Worm (Caenorhabditis elegans) whole organism, young adult: ENCODE results near the gene nsph-4.1.

Experiments used
- B0261.1 ChIP-seq: sonication (generic microtip); optimal IDR thresholded peaks from 2 replicates; lab custom pipeline; 2016; ENCODE audit warnings: mild to moderate bottlenecking, missing genetic modification characterization, moderate library complexity, missing compliant biosample characterization
- B0336.3 ChIP-seq: fragments of 200-800 bp; sonication (Bioruptor generic); IDR thresholded peaks from 2 replicates; pipeline ENCODE4 v1.3.6; 2022; ENCODE audit warnings: missing genetic modification characterization, missing compliant biosample characterization
- C17E4.6 ChIP-seq: fragments of 200-800 bp; sonication (Bioruptor generic); IDR thresholded peaks from 2 replicates; pipeline ENCODE4 v1.3.6; 2022; ENCODE audit warnings: missing genetic modification reagents, missing genetic modification characterization, missing compliant biosample characterization
- D2030.7 ChIP-seq: fragments of 200-800 bp; sonication (Bioruptor generic); IDR thresholded peaks from 2 replicates; pipeline ENCODE4 v1.3.6; 2022; ENCODE audit warnings: missing genetic modification reagents, missing genetic modification characterization, missing compliant biosample characterization
- F23B12.7 ChIP-seq: sonication (generic microtip); optimal IDR thresholded peaks from 2 replicates; lab custom pipeline; 2017; ENCODE audit warnings: missing genetic modification characterization, mild to moderate bottlenecking, missing compliant biosample characterization, antibody characterized with exemption, moderate library complexity; ENCODE audit not compliant: insufficient read depth
- F33H1.4 ChIP-seq: fragments of 200-800 bp; sonication (Bioruptor generic); IDR thresholded peaks from 2 replicates; pipeline ENCODE4 v1.3.6; 2022; ENCODE audit warnings: missing genetic modification reagents, missing genetic modification characterization, missing compliant biosample characterization
- F37B4.10 ChIP-seq: fragments of 200-800 bp; sonication (Bioruptor generic); IDR thresholded peaks from 2 replicates; pipeline ENCODE4 v1.3.6; 2022; ENCODE audit warnings: missing genetic modification characterization, missing compliant biosample characterization
- F52B5.7 ChIP-seq: sonication (generic microtip); optimal IDR thresholded peaks from 2 replicates; lab custom pipeline; 2016; ENCODE audit warnings: mild to moderate bottlenecking, missing genetic modification characterization, missing compliant biosample characterization
- F55B11.4 ChIP-seq: sonication (generic microtip); optimal IDR thresholded peaks from 2 replicates; lab custom pipeline; 2016; ENCODE audit warnings: missing compliant biosample characterization, missing genetic modification characterization, borderline replicate concordance; ENCODE audit not compliant: insufficient read depth
- K11D2.4 ChIP-seq: fragments of 200-800 bp; sonication (Bioruptor generic); IDR thresholded peaks from 2 replicates; pipeline ENCODE4 v1.3.6; 2022; ENCODE audit warnings: missing genetic modification reagents, missing genetic modification characterization, missing compliant biosample characterization
- T26A5.8 ChIP-seq: sonication (generic microtip); optimal IDR thresholded peaks from 2 replicates; lab custom pipeline; 2016; ENCODE audit warnings: missing genetic modification characterization, missing compliant biosample characterization
- Y67H2A.10 ChIP-seq: fragments of 200-800 bp; sonication (Bioruptor generic); conservative IDR thresholded peaks from 2 replicates; pipeline ENCODE4 v1.3.6; 2022; ENCODE audit warnings: missing genetic modification reagents, missing genetic modification characterization, missing compliant biosample characterization
- Y79H2A.3 ChIP-seq: fragments of 200-800 bp; sonication (Bioruptor generic); conservative IDR thresholded peaks from 2 replicates; pipeline ENCODE4 v1.3.6; 2022; ENCODE audit warnings: missing genetic modification reagents, missing genetic modification characterization, missing compliant biosample characterization
- ama-1 ChIP-seq, 3 experiments: fragments of 150-350 bp in 1 of 3; sonication (generic microtip) in 2 of 3; optimal IDR thresholded peaks; 2 replicates each; lab custom pipeline; 2014 to 2018; ENCODE audit warnings: missing biosample characterization in 2 of 3, missing genetic modification characterization in 2 of 3, missing genetic modification reagents in 2 of 3
- aptf-2 ChIP-seq: fragments of 200-800 bp; sonication (Bioruptor generic); conservative IDR thresholded peaks from 2 replicates; pipeline ENCODE4 v1.3.6; 2022; ENCODE audit warnings: missing genetic modification reagents, missing genetic modification characterization, missing compliant biosample characterization
- aptf-3 ChIP-seq: fragments of 200-800 bp; sonication (Bioruptor generic); IDR thresholded peaks from 2 replicates; pipeline ENCODE4 v1.3.6; 2022; ENCODE audit warnings: missing genetic modification characterization, missing compliant biosample characterization
- atf-7 ChIP-seq: sonication (generic microtip); optimal IDR thresholded peaks from 2 replicates; lab custom pipeline; 2017; ENCODE audit warnings: mild to moderate bottlenecking, missing genetic modification characterization, missing compliant biosample characterization
- athp-1 ChIP-seq: sonication (generic microtip); optimal IDR thresholded peaks from 2 replicates; lab custom pipeline; 2017; ENCODE audit warnings: mild to moderate bottlenecking, missing genetic modification characterization, missing compliant biosample characterization
- attf-5 ChIP-seq: fragments of 200-800 bp; sonication (Bioruptor generic); optimal IDR thresholded peaks from 2 replicates; lab custom pipeline; 2018; ENCODE audit warnings: mild to moderate bottlenecking, missing genetic modification characterization, missing compliant biosample characterization
- attf-6 ChIP-seq: fragments of 200-800 bp; sonication (Bioruptor generic); IDR thresholded peaks from 2 replicates; pipeline ENCODE4 v1.3.6; 2022; ENCODE audit warnings: missing genetic modification reagents, missing genetic modification characterization, missing compliant biosample characterization
- cebp-1 ChIP-seq, 2 experiments: fragments of 200-800 bp in 1 of 2; sonication (Bioruptor generic) in 1 of 2; sonication (generic microtip) in 1 of 2; IDR thresholded peaks in 1 of 2; optimal IDR thresholded peaks in 1 of 2; 2 replicates each; pipeline versions ENCODE4 v1.3.6 to Lab custom; 2017 to 2022; ENCODE audit warnings: missing compliant biosample characterization in 2 of 2, missing genetic modification characterization in 2 of 2, mild to moderate bottlenecking in 1 of 2, missing genetic modification reagents in 1 of 2, moderate library complexity in 1 of 2
- ceh-79 ChIP-seq: sonication (generic microtip); optimal IDR thresholded peaks from 2 replicates; lab custom pipeline; 2017; ENCODE audit warnings: mild to moderate bottlenecking, missing genetic modification characterization, missing compliant biosample characterization
- chd-7 ChIP-seq: sonication (generic microtip); optimal IDR thresholded peaks from 2 replicates; lab custom pipeline; 2016; ENCODE audit warnings: mild to moderate bottlenecking, missing genetic modification characterization, moderate library complexity, missing compliant biosample characterization
- die-1 ChIP-seq: sonication (generic microtip); optimal IDR thresholded peaks from 2 replicates; lab custom pipeline; 2016; ENCODE audit warnings: missing genotype, mild to moderate bottlenecking, missing genetic modification characterization, missing compliant biosample characterization
- dpff-1 ChIP-seq: sonication (generic microtip); optimal IDR thresholded peaks from 2 replicates; lab custom pipeline; 2017; ENCODE audit warnings: mild to moderate bottlenecking, missing genetic modification characterization, missing compliant biosample characterization
- ekl-4 ChIP-seq: fragments of 200-800 bp; sonication (Bioruptor generic); IDR thresholded peaks from 2 replicates; pipeline ENCODE4 v1.3.6; 2022; ENCODE audit warnings: missing genetic modification reagents, missing genetic modification characterization, missing compliant biosample characterization
- hlh-26 ChIP-seq: fragments of 200-800 bp; sonication (Bioruptor generic); conservative IDR thresholded peaks from 2 replicates; pipeline ENCODE4 v1.3.6; 2022; ENCODE audit warnings: missing genetic modification reagents, missing genetic modification characterization, missing compliant biosample characterization
- hmg-20 ChIP-seq: fragments of 200-800 bp; sonication (Bioruptor generic); IDR thresholded peaks from 2 replicates; pipeline ENCODE4 v1.3.6; 2022; ENCODE audit warnings: missing genetic modification reagents, missing genetic modification characterization, missing compliant biosample characterization
- hrde-1 ChIP-seq: sonication (generic microtip); optimal IDR thresholded peaks from 2 replicates; lab custom pipeline; 2016; ENCODE audit warnings: missing genetic modification characterization, mild to moderate bottlenecking, missing compliant biosample characterization, moderate library complexity, missing genotype, missing genetic modification reagents, borderline replicate concordance
- lag-1 ChIP-seq: fragments of 200-800 bp; sonication (Bioruptor generic); IDR thresholded peaks from 2 replicates; pipeline ENCODE4 v1.3.6; 2022; ENCODE audit warnings: missing genetic modification reagents, missing genetic modification characterization, missing compliant biosample characterization
- lsl-1 ChIP-seq: fragments of 200-800 bp; sonication (Bioruptor generic); optimal IDR thresholded peaks from 2 replicates; lab custom pipeline; 2018; ENCODE audit warnings: mild to moderate bottlenecking, missing genetic modification characterization, moderate library complexity, missing compliant biosample characterization
- madf-6 ChIP-seq: fragments of 200-800 bp; sonication (Bioruptor generic); IDR thresholded peaks from 2 replicates; pipeline ENCODE4 v1.3.6; 2022; ENCODE audit warnings: missing genetic modification reagents, missing genetic modification characterization, missing compliant biosample characterization
- mxl-1 ChIP-seq: sonication (generic microtip); optimal IDR thresholded peaks from 2 replicates; lab custom pipeline; 2016; ENCODE audit warnings: missing genetic modification characterization, missing compliant biosample characterization
- nfya-1 ChIP-seq: sonication (generic microtip); optimal IDR thresholded peaks from 2 replicates; lab custom pipeline; 2017; ENCODE audit warnings: antibody characterized with exemption, missing compliant biosample characterization, missing genetic modification characterization, borderline replicate concordance; ENCODE audit not compliant: insufficient read depth
- nfyb-1 ChIP-seq: fragments of 200-800 bp; sonication (Bioruptor generic); IDR thresholded peaks from 2 replicates; pipeline ENCODE4 v1.3.6; 2022; ENCODE audit warnings: missing genetic modification reagents, missing genetic modification characterization, missing compliant biosample characterization
- nhr-120 ChIP-seq: fragments of 200-800 bp; sonication (Bioruptor generic); IDR thresholded peaks from 2 replicates; pipeline ENCODE4 v1.3.6; 2022; ENCODE audit warnings: missing genetic modification characterization, missing compliant biosample characterization
- nhr-27 ChIP-seq: fragments of 200-800 bp; sonication (Bioruptor generic); optimal IDR thresholded peaks from 2 replicates; lab custom pipeline; 2018; ENCODE audit warnings: mild to moderate bottlenecking, missing genetic modification characterization, moderate library complexity, missing compliant biosample characterization
- rcor-1 ChIP-seq: fragments of 200-800 bp; sonication (Bioruptor generic); IDR thresholded peaks from 2 replicates; pipeline ENCODE4 v1.3.6; 2022; ENCODE audit warnings: missing genetic modification reagents, missing genetic modification characterization, missing compliant biosample characterization
- snpc-4 ChIP-seq, 5 experiments: fragments of 150-350 bp in 1 of 5; sonication (generic microtip) in 4 of 5; optimal IDR thresholded peaks; 2 replicates each; lab custom pipeline; 2014 to 2018; ENCODE audit warnings: missing genetic modification characterization in 5 of 5, missing biosample characterization in 3 of 5, antibody characterized with exemption in 2 of 5, mild to moderate bottlenecking in 2 of 5, missing compliant biosample characterization in 2 of 5, missing genotype in 2 of 5, moderate library complexity in 2 of 5, missing genetic modification reagents in 1 of 5
- somi-1 ChIP-seq: fragments of 200-800 bp; sonication (Bioruptor generic); optimal IDR thresholded peaks from 2 replicates; lab custom pipeline; 2018; ENCODE audit warnings: mild to moderate bottlenecking, missing genetic modification characterization, missing compliant biosample characterization
- unc-62 ChIP-seq: fragments of 150-350 bp; optimal IDR thresholded peaks from 2 replicates; lab custom pipeline; 2014; ENCODE audit warnings: missing biosample characterization, missing genetic modification reagents, missing genetic modification characterization
- ztf-22 ChIP-seq: fragments of 200-800 bp; sonication (Bioruptor generic); optimal IDR thresholded peaks from 2 replicates; lab custom pipeline; 2018; ENCODE audit warnings: mild to moderate bottlenecking, missing genetic modification characterization, moderate library complexity, missing compliant biosample characterization
- ztf-28 ChIP-seq: fragments of 200-800 bp; sonication (Bioruptor generic); IDR thresholded peaks from 2 replicates; pipeline ENCODE4 v1.3.6; 2022; ENCODE audit warnings: missing genetic modification reagents, missing genetic modification characterization, missing compliant biosample characterization
- ztf-6 ChIP-seq: fragments of 200-800 bp; sonication (Bioruptor generic); IDR thresholded peaks from 2 replicates; pipeline ENCODE4 v1.3.6; 2022; ENCODE audit warnings: missing genetic modification reagents, missing genetic modification characterization, missing compliant biosample characterization

nsph-4.1 gene

DNA sequence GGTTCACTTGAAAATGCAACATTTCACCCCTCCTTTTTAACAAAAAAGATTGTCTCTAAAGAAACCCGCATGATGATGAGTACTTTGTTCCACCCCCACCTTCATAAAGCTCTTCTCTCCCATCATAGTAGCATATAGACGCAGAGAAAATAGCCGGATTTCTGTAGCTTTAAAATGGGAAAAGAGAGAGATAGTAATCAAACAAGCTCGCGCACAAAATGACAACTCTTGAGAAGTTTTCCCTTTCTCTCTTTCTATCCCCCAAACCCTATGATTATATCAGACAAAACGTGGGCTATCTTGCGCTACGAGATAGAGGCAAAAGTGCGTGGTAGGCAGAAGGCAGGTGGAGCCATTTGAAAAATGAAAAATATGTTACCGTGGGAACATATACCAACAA, 24.1 kb upstream of the nsph-4.1 start:
- TF ChIP-seq nhr-27 (no peak), aptf-2 (no peak)

DNA sequence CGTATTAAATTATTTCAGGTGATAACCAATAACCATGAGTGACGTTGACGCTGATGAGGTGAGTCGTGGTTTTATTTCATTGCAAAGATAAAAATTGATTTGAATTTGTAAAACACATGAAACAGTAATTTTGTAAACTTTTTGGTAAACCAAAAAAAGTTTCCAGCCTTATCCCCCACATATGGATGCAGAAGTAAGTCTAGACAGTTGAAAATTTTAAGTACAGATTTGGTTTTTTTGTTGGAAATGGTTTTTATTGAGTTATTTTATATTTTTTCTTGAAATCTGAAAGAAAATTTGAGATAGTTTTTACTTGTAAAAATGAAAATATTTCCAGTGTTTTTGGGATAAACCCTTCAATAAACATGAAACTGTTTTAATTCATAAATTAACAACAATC, 22.1 kb upstream of the nsph-4.1 start, which contains the start of gene tni-4:
Gene tni-4 (plus strand): TSS at position 19 of the 400 bp plus-strand sequence.
- no peak for TF ChIP-seq hlh-26 (GFP tag; lab: Robert Waterston, UW)

DNA sequence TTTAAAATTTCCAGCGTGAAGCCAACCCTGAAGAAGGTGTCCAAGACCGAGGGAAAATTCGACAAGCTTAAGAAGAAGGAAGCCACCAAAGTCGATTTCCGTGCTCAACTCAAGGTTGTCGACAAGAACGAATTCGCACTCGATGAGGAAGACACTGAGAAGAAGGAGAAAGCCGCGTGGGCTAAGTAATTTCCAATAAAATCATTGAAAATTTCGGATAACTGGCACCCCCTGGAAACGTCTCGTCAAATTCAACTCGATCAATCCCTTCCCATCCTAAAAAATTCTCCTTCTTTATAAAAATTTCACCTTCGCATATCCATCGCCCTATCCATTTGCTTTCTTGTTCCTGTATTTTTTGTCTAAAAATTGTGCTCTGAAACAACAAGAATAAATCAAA, 19.9 kb upstream of the nsph-4.1 start:
- TF ChIP-seq snpc-4 (GFP tag; optimal IDR thresholded peaks at IDR 0.05; lab: Kevin White, UChicago) (no peak), snpc-4 (tag; optimal IDR thresholded peaks at IDR 0.05; lab: Kevin White, UChicago) (peak in 1 of 4 experiments; percentile 74), somi-1 (GFP tag; lab: Kevin White, UChicago) (no peak), ama-1 (optimal IDR thresholded peaks at IDR 0.05; lab: Kevin White, UChicago) (no peak), ama-1 (GFP tag; optimal IDR thresholded peaks at IDR 0.05; lab: Kevin White, UChicago) (peak in 1 of 2 experiments; percentile 22), ekl-4 (0 out of 2 replicates have a peak, but pooled peaks have one; percentile 19), nfyb-1 (GFP tag; lab: Robert Waterston, UW) (no peak), madf-6 (GFP tag; lab: Robert Waterston, UW) (no peak), lsl-1 (GFP tag; lab: Kevin White, UChicago) (no peak), attf-6 (GFP tag; lab: Robert Waterston, UW) (0 out of 2 replicates have a peak, but pooled peaks have one; percentile 41), Y79H2A.3 (peak; percentile 75), Y67H2A.10 (no peak), aptf-2 (no peak), F55B11.4 (no peak), aptf-3 (GFP tag; lab: Robert Waterston, UW) (no peak), ztf-28 (GFP tag; lab: Robert Waterston, UW) (no peak), unc-62 (GFP tag; lab: Kevin White, UChicago) (no peak), rcor-1 (GFP tag; lab: Robert Waterston, UW) (no peak), hrde-1 (tag; lab: Kevin White, UChicago) (peak; percentile 3), F33H1.4 (GFP tag; lab: Robert Waterston, UW) (no peak), cebp-1 (GFP tag; IDR thresholded peaks at IDR 0.05; lab: Robert Waterston, UW) (no peak), cebp-1 (tag; optimal IDR thresholded peaks at IDR 0.05; lab: Kevin White, UChicago) (no peak), ztf-22 (no peak), ztf-6 (no peak), dpff-1 (tag; lab: Kevin White, UChicago) (no peak), athp-1 (no peak), T26A5.8 (no peak)

DNA sequence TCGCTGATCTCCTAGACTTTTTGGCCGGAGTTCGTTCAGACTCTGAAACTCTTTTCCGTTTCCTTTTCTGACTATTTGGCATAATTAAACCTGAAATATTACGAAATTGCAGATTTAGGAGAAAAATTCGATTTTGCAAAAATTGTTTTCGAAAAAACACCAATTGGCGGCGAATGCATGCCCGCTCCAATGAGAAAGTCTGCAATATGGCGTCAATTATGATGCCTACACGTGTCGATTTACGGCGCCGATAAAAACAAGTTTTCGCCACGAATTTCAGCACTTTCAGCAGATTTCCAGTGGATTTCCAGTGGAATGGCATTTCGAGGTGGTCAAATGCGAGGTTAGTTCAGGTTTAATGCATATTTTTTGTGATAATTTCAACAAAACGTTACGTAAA, 17.3 kb upstream of the nsph-4.1 start, which contains the start of the genes Y59E9AL.36 and nbet-1:
Gene Y59E9AL.36 (minus strand): TSS at position 92 of the 400 bp plus-strand sequence.
Gene nbet-1 (plus strand): TSS at position 112 of the 400 bp plus-strand sequence.
- no peak for TF ChIP-seq atf-7 (tag; lab: Kevin White, UChicago)
- TF ChIP-seq hrde-1 (tag; lab: Kevin White, UChicago), result no peak
- peak; percentile 93 for TF ChIP-seq attf-5 (GFP tag; lab: Kevin White, UChicago)
- peak; percentile 72 for TF ChIP-seq F23B12.7
- TF ChIP-seq D2030.7 (GFP tag; lab: Robert Waterston, UW), result peak; percentile 48
- TF ChIP-seq B0336.3, result peak; percentile 65
- TF ChIP-seq chd-7, result no peak
- 0 out of 2 replicates have a peak, but pooled peaks have one; percentile 14 for TF ChIP-seq C17E4.6
- TF ChIP-seq K11D2.4, result peak; percentile 42; the same call in 1 of the 2 replicates
- no peak for TF ChIP-seq F37B4.10 (GFP tag; lab: Robert Waterston, UW)
- no peak for TF ChIP-seq lag-1 (GFP tag; lab: Robert Waterston, UW)
- no peak for TF ChIP-seq nhr-120
- no peak for TF ChIP-seq die-1 (tag; lab: Kevin White, UChicago)
- no peak for TF ChIP-seq F52B5.7
- TF ChIP-seq ceh-79, result no peak
- no peak for TF ChIP-seq mxl-1 (tag; lab: Kevin White, UChicago)
- TF ChIP-seq B0261.1 (tag; lab: Kevin White, UChicago), result no peak
- TF ChIP-seq hmg-20, result no peak
- no peak for TF ChIP-seq nfya-1 (tag; lab: Kevin White, UChicago)
- TF ChIP-seq unc-62 (GFP tag; lab: Kevin White, UChicago), result no peak
